Fruit fly (Drosophila melanogaster): ENCODE data around the gene PolD1.

Gene PolD1

DNA sequence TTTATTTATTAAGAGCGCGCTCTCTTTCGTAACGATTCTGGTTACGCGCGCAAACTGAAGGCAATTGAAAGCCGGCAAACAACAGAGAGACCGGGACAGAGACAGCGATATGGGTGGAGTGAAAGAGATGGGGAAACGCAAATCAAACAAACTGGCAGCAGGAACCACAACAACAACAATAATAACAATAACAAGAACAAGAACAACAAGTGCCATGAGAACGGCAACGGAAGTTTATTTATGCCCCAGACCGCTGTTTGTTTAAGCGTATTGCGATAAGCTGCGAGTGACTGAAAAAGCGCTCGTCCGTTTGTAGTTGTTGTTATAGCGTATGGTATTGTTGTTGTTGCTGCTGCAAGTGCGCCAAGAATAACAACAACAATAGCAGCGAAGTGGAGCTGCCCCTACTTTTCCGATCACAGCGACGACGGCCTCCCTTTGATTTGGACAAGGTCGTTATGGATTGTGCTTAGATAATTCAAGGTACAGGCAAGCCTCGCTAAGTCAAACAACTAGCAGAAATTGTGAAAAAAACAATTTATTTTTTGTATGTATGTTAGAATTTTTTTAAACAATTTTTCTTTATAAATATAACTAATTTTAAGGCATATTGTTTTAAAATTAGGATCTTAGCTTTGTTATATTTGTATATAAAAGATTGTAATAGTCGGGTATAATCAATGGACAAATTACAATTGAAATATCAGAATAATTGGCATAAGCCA lies 38.6 kb upstream of the PolD1 start (continued):
- no peak for TF ChIP-seq peb (GFP tag; IDR thresholded peaks at IDR 0.05)
- TF ChIP-seq kah (GFP tag; optimal IDR thresholded peaks at IDR 0.05): peak; percentile 76
- peak; percentile 66; the same call in 1 of the 3 replicates for TF ChIP-seq CG2199 (GFP tag; IDR thresholded peaks at IDR 0.05)
- TF ChIP-seq CG8924 (tag; optimal IDR thresholded peaks at IDR 0.05): peak; percentile 54
- TF ChIP-seq CG15601 (tag; optimal IDR thresholded peaks at IDR 0.05): peak; percentile 87
- TF ChIP-seq pzg (GFP tag; optimal IDR thresholded peaks at IDR 0.05): no peak
- no peak for TF ChIP-seq dimm (GFP tag; IDR thresholded peaks at IDR 0.05)
- TF ChIP-seq Xbp1 (GFP tag; optimal IDR thresholded peaks at IDR 0.05): no peak
- no peak; the same call in 1 of the 2 replicates for TF ChIP-seq Rfx (GFP tag; IDR thresholded peaks at IDR 0.05)
- TF ChIP-seq CG17829 (tag; optimal IDR thresholded peaks at IDR 0.05): no peak
- peak; percentile 41 for TF ChIP-seq Deaf1 (tag; optimal IDR thresholded peaks at IDR 0.05)
- TF ChIP-seq chn (GFP tag; optimal IDR thresholded peaks at IDR 0.05): peak; percentile 11
- peak; percentile 56 for TF ChIP-seq pros (GFP tag; optimal IDR thresholded peaks at IDR 0.05)
- peak; percentile 80 for TF ChIP-seq Hey (tag; optimal IDR thresholded peaks at IDR 0.05)
- peak; percentile 4 for TF ChIP-seq HLH54F (GFP tag; optimal IDR thresholded peaks at IDR 0.05)
- TF ChIP-seq CG17359 (tag; optimal IDR thresholded peaks at IDR 0.05): peak; percentile 65
- TF ChIP-seq E2f2 (GFP tag; IDR thresholded peaks at IDR 0.05): peak; percentile 55
- peak; percentile 80; the same call in 1 of the 3 replicates for TF ChIP-seq otp (GFP tag; IDR thresholded peaks at IDR 0.05)
- TF ChIP-seq ERR (GFP tag; optimal IDR thresholded peaks at IDR 0.05): peak; percentile 52
- TF ChIP-seq eyg (GFP tag; optimal IDR thresholded peaks at IDR 0.05): peak; percentile 23
- peak; percentile 48 for TF ChIP-seq CG18476 (GFP tag; optimal IDR thresholded peaks at IDR 0.05)
- TF ChIP-seq Poxn (GFP tag; IDR thresholded peaks at IDR 0.05): no peak
- TF ChIP-seq danr (GFP tag; IDR thresholded peaks at IDR 0.05): no peak
- TF ChIP-seq CG16863 (GFP tag; optimal IDR thresholded peaks at IDR 0.05): peak; percentile 68
- peak; percentile 69; the same call in 1 of the 2 replicates for TF ChIP-seq CG11247 (GFP tag; IDR thresholded peaks at IDR 0.05)
- no peak for TF ChIP-seq D19B (GFP tag; optimal IDR thresholded peaks at IDR 0.05)
- TF ChIP-seq corto (GFP tag; optimal IDR thresholded peaks at IDR 0.05): no peak
- no peak for TF ChIP-seq MBD-R2 (GFP tag; IDR thresholded peaks at IDR 0.05)
- peak; percentile 38 for TF ChIP-seq Myb (GFP tag; optimal IDR thresholded peaks at IDR 0.05)
- TF ChIP-seq fd3F (GFP tag; optimal IDR thresholded peaks at IDR 0.05): peak; percentile 25
- TF ChIP-seq h (optimal IDR thresholded peaks at IDR 0.05): no peak
- 0 out of 2 replicates have a peak, but pooled peaks have one; percentile 34 for TF ChIP-seq sim (GFP tag; IDR thresholded peaks at IDR 0.05)
- no peak for TF ChIP-seq CG9215 (GFP tag; IDR thresholded peaks at IDR 0.05)
- TF ChIP-seq so (GFP tag; IDR thresholded peaks at IDR 0.05): peak; percentile 80; the same call in 2 of the 3 replicates
- peak; percentile 80 for TF ChIP-seq grn (GFP tag; optimal IDR thresholded peaks at IDR 0.05)
- peak; percentile 61 for TF ChIP-seq Blimp-1 (GFP tag; optimal IDR thresholded peaks at IDR 0.05)
- TF ChIP-seq CG11695 (GFP tag; IDR thresholded peaks at IDR 0.05): 0 out of 3 replicates have a peak, but pooled peaks have one; percentile 37
- TF ChIP-seq trem (tag; optimal IDR thresholded peaks at IDR 0.05): peak; percentile 8
- TF ChIP-seq stc (GFP tag; IDR thresholded peaks at IDR 0.05): peak; percentile 50; the same call in 1 of the 2 replicates
- TF ChIP-seq pita (GFP tag; optimal IDR thresholded peaks at IDR 0.05): no peak
- TF ChIP-seq CG33557 (GFP tag; optimal IDR thresholded peaks at IDR 0.05): peak; percentile 85
- peak; percentile 36 for TF ChIP-seq scrt (GFP tag; optimal IDR thresholded peaks at IDR 0.05)
- peak; percentile 54 for TF ChIP-seq CG8089 (GFP tag; optimal IDR thresholded peaks at IDR 0.05)
- peak; percentile 56 for TF ChIP-seq CG8359 (GFP tag; optimal IDR thresholded peaks at IDR 0.05; ENCODE audit: borderline replicate concordance)
- peak; percentile 75 for TF ChIP-seq wek (GFP tag; optimal IDR thresholded peaks at IDR 0.05)
- 0 out of 2 replicates have a peak, but pooled peaks have one; percentile 36 for TF ChIP-seq sens-2 (GFP tag; IDR thresholded peaks at IDR 0.05)
- TF ChIP-seq B-H2 (GFP tag; optimal IDR thresholded peaks at IDR 0.05): peak; percentile 23
- peak; percentile 68 for TF ChIP-seq Hmr (GFP tag; optimal IDR thresholded peaks at IDR 0.05)
